Worm (Caenorhabditis elegans) whole organism, early embryonic: ENCODE data around the gene Y51H7BR.7.
"Not testable (repeated sequence)": the region's sequence is repeated elsewhere in the genome, so short reads cannot be mapped to it uniquely, and the experiment has no call there.

Experiments used
- B0310.2 ChIP-seq: sonication (generic microtip); optimal IDR thresholded peaks from 2 replicates; lab custom pipeline; 2016; ENCODE audit warnings: mild to moderate bottlenecking, missing genetic modification characterization, missing compliant biosample characterization
- F13C5.2 ChIP-seq: sonication (generic microtip); optimal IDR thresholded peaks from 2 replicates; lab custom pipeline; 2017; ENCODE audit warnings: mild to moderate bottlenecking, missing genetic modification characterization, inconsistent platforms, missing compliant biosample characterization
- aly-1 ChIP-seq: sonication (generic microtip); optimal IDR thresholded peaks from 2 replicates; lab custom pipeline; 2016; ENCODE audit warnings: missing genetic modification characterization, missing compliant biosample characterization
- ama-1 ChIP-seq: fragments of 150-350 bp; optimal IDR thresholded peaks from 2 replicates; lab custom pipeline; 2014
- ceh-13 ChIP-seq: fragments of 200-800 bp; sonication (Bioruptor generic); optimal IDR thresholded peaks from 2 replicates; lab custom pipeline; 2018; ENCODE audit warnings: mild to moderate bottlenecking, missing genetic modification characterization, missing compliant biosample characterization
- ceh-36 ChIP-seq: sonication (generic microtip); optimal IDR thresholded peaks from 2 replicates; lab custom pipeline; 2016; ENCODE audit warnings: missing genetic modification characterization, inconsistent platforms, missing compliant biosample characterization
- ets-7 ChIP-seq: sonication (generic microtip); optimal IDR thresholded peaks from 2 replicates; lab custom pipeline; 2016; ENCODE audit warnings: missing genotype, missing genetic modification characterization, missing compliant biosample characterization
- flt-1 ChIP-seq: fragments of 200-800 bp; sonication (Bioruptor generic); IDR thresholded peaks from 2 replicates; pipeline ENCODE4 v1.3.6; 2022; ENCODE audit warnings: missing genetic modification characterization, missing compliant biosample characterization
- hmbx-1 ChIP-seq: sonication (generic microtip); optimal IDR thresholded peaks from 2 replicates; lab custom pipeline; 2016; ENCODE audit warnings: mild to moderate bottlenecking, missing genetic modification characterization, missing compliant biosample characterization
- hmg-4 ChIP-seq: fragments of 200-800 bp; sonication (Bioruptor generic); optimal IDR thresholded peaks from 2 replicates; lab custom pipeline; 2018; ENCODE audit warnings: mild to moderate bottlenecking, missing genetic modification characterization, missing compliant biosample characterization
- hnd-1 ChIP-seq: sonication (generic microtip); optimal IDR thresholded peaks from 2 replicates; lab custom pipeline; 2016; ENCODE audit warnings: missing genetic modification characterization, missing compliant biosample characterization
- pes-1 ChIP-seq: fragments of 200-800 bp; sonication (Bioruptor generic); IDR thresholded peaks from 2 replicates; pipeline ENCODE4 v1.3.6; 2022; ENCODE audit warnings: missing genetic modification reagents, missing genetic modification characterization, missing compliant biosample characterization
- scrt-1 ChIP-seq: fragments of 200-800 bp; sonication (Bioruptor generic); IDR thresholded peaks from 2 replicates; pipeline ENCODE4 v1.3.6; 2022; ENCODE audit warnings: missing genetic modification characterization, missing compliant biosample characterization
- sea-1 ChIP-seq: fragments of 200-800 bp; sonication (Bioruptor generic); conservative IDR thresholded peaks from 2 replicates; pipeline ENCODE4 v1.3.6; 2022; ENCODE audit warnings: missing genetic modification characterization, missing compliant biosample characterization
- tbx-11 ChIP-seq: fragments of 200-800 bp; sonication (Bioruptor generic); IDR thresholded peaks from 2 replicates; pipeline ENCODE4 v1.3.6; 2022; ENCODE audit warnings: missing genetic modification characterization, missing compliant biosample characterization
- tbx-37 ChIP-seq: fragments of 200-800 bp; sonication (Bioruptor generic); conservative IDR thresholded peaks from 2 replicates; pipeline ENCODE4 v1.3.6; 2022; ENCODE audit warnings: missing genetic modification reagents, missing genetic modification characterization, missing compliant biosample characterization
- tra-4 ChIP-seq: sonication (generic microtip); optimal IDR thresholded peaks from 2 replicates; lab custom pipeline; 2017; ENCODE audit warnings: missing genetic modification characterization, missing compliant biosample characterization

Y51H7BR.7 gene

ce11 chrII:1545625-1546024 lies 20.2 kb upstream of the Y51H7BR.7 start, which contains the start of gene K05F6.12:
K05F6.12 (plus strand) TSS chrII:1545925.
- TF ChIP-seq scrt-1, result no peak
- TF ChIP-seq ets-7 (tag; lab: Kevin White, UChicago), result no peak
- TF ChIP-seq B0310.2 (tag; lab: Kevin White, UChicago), result no peak
- TF ChIP-seq tbx-11 (GFP tag; lab: Robert Waterston, UW), result no peak
- TF ChIP-seq hmg-4 (GFP tag; lab: Kevin White, UChicago), result no peak
- no peak for TF ChIP-seq aly-1 (tag; lab: Kevin White, UChicago)
- no peak for TF ChIP-seq ceh-13 (GFP tag; lab: Kevin White, UChicago)

- TF ChIP-seq F13C5.2 (tag; lab: Kevin White, UChicago); ama-1 (lab: Kevin White, UChicago); ceh-13 (GFP tag; lab: Kevin White, UChicago): not testable (repeated sequence)
These were observed 17.8 kb upstream of the Y51H7BR.7 start, which contains the start of gene K05F6.4 for ce11 chrII:1543182-1543581. K05F6.4 (plus strand) TSS chrII:1543482.

ce11 chrII:1540628-1541027 lies 15.2 kb upstream of the Y51H7BR.7 start, which contains the start of gene poml-4:
poml-4 (plus strand) TSS chrII:1540928.
- not testable (repeated sequence) for TF ChIP-seq ceh-36; tra-4 (tag; lab: Kevin White, UChicago); aly-1 (tag; lab: Kevin White, UChicago)

- TF ChIP-seq B0310.2 (tag; lab: Kevin White, UChicago) (no peak), pes-1 (GFP tag; lab: Robert Waterston, UW) (no peak), ama-1 (lab: Kevin White, UChicago) (no peak), tra-4 (tag; lab: Kevin White, UChicago) (no peak), ets-7 (tag; lab: Kevin White, UChicago) (no peak), scrt-1 (no peak), ceh-36 (no peak), flt-1 (GFP tag; lab: Robert Waterston, UW) (no peak), tbx-11 (GFP tag; lab: Robert Waterston, UW) (no peak), ceh-13 (GFP tag; lab: Kevin White, UChicago) (no peak), aly-1 (tag; lab: Kevin White, UChicago) (no peak), hmg-4 (GFP tag; lab: Kevin White, UChicago) (no peak), tbx-37 (GFP tag; lab: Robert Waterston, UW) (no peak), hmbx-1 (tag; lab: Kevin White, UChicago) (no peak), F13C5.2 (tag; lab: Kevin White, UChicago) (no peak), sea-1 (GFP tag; lab: Robert Waterston, UW) (no peak), hnd-1 (no peak)
These were observed 13.2 kb upstream of the Y51H7BR.7 start, which contains the start of gene fbxb-44 for ce11 chrII:1538589-1538988. fbxb-44 (plus strand) TSS chrII:1538889.

ce11 chrII:1537321-1537720 lies 11.9 kb upstream of the Y51H7BR.7 start, which contains the start of gene fbxb-42:
fbxb-42 (plus strand) TSS chrII:1537621.
- TF ChIP-seq F13C5.2 (tag; lab: Kevin White, UChicago), result no peak
- no peak for TF ChIP-seq flt-1 (GFP tag; lab: Robert Waterston, UW)
- no peak for TF ChIP-seq hmbx-1 (tag; lab: Kevin White, UChicago)
- TF ChIP-seq tbx-11 (GFP tag; lab: Robert Waterston, UW), result no peak
- TF ChIP-seq B0310.2 (tag; lab: Kevin White, UChicago), result no peak
- no peak for TF ChIP-seq scrt-1
- no peak for TF ChIP-seq hmg-4 (GFP tag; lab: Kevin White, UChicago)
- no peak for TF ChIP-seq pes-1 (GFP tag; lab: Robert Waterston, UW)
- TF ChIP-seq ama-1 (lab: Kevin White, UChicago), result no peak
- TF ChIP-seq ets-7 (tag; lab: Kevin White, UChicago), result no peak
- TF ChIP-seq ceh-13 (GFP tag; lab: Kevin White, UChicago), result no peak
- no peak for TF ChIP-seq tra-4 (tag; lab: Kevin White, UChicago)
- no peak for TF ChIP-seq tbx-37 (GFP tag; lab: Robert Waterston, UW)
- no peak for TF ChIP-seq hnd-1

ce11 chrII:1535931-1536330 lies 10.5 kb upstream of the Y51H7BR.7 start, which contains the start of gene fbxb-43:
fbxb-43 (plus strand) TSS chrII:1536231.
- TF ChIP-seq tbx-37 (GFP tag; lab: Robert Waterston, UW) (no peak), aly-1 (tag; lab: Kevin White, UChicago) (no peak), ets-7 (tag; lab: Kevin White, UChicago) (no peak), scrt-1 (no peak), hmg-4 (GFP tag; lab: Kevin White, UChicago) (no peak), pes-1 (GFP tag; lab: Robert Waterston, UW) (no peak)

ce11 chrII:1529057-1529456 lies 3.7 kb upstream of the Y51H7BR.7 start, which contains the start of gene Y51H7BR.4:
Y51H7BR.4 (plus strand) TSS chrII:1529357.
- TF ChIP-seq ceh-36 (no peak), hmg-4 (GFP tag; lab: Kevin White, UChicago) (no peak), B0310.2 (tag; lab: Kevin White, UChicago) (no peak), ama-1 (lab: Kevin White, UChicago) (no peak), tra-4 (tag; lab: Kevin White, UChicago) (no peak), F13C5.2 (tag; lab: Kevin White, UChicago) (no peak), scrt-1 (no peak), tbx-11 (GFP tag; lab: Robert Waterston, UW) (no peak), aly-1 (tag; lab: Kevin White, UChicago) (no peak), tbx-37 (GFP tag; lab: Robert Waterston, UW) (no peak), hmbx-1 (tag; lab: Kevin White, UChicago) (no peak), flt-1 (GFP tag; lab: Robert Waterston, UW) (no peak), sea-1 (GFP tag; lab: Robert Waterston, UW) (no peak), ceh-13 (GFP tag; lab: Kevin White, UChicago) (no peak), ets-7 (tag; lab: Kevin White, UChicago) (no peak)
